Worm (Caenorhabditis elegans) whole organism, L2 larva: ENCODE data around the gene swt-2.

ENCODE experiments used
- C34F6.9 ChIP-seq: fragments of 150-350 bp; optimal IDR thresholded peaks from 2 replicates; lab custom pipeline; 2014; ENCODE audit warnings: missing biosample characterization, missing genetic modification characterization
- F13H6.1 ChIP-seq: sonication (generic microtip); optimal IDR thresholded peaks from 2 replicates; lab custom pipeline; 2016; ENCODE audit warnings: missing genetic modification characterization, missing compliant biosample characterization
- R02D3.7 ChIP-seq: fragments of 150-350 bp; optimal IDR thresholded peaks from 2 replicates; lab custom pipeline; 2014; ENCODE audit warnings: missing biosample characterization, missing genetic modification characterization
- alr-1 ChIP-seq: fragments of 150-350 bp; optimal IDR thresholded peaks from 2 replicates; lab custom pipeline; 2014; ENCODE audit warnings: missing biosample characterization, missing genetic modification characterization
- aly-2 ChIP-seq: fragments of 150-350 bp; optimal IDR thresholded peaks from 2 replicates; lab custom pipeline; 2014; ENCODE audit warnings: missing biosample characterization, missing genetic modification characterization
- ama-1 ChIP-seq: fragments of 150-350 bp; optimal IDR thresholded peaks from 2 replicates; lab custom pipeline; 2018; ENCODE audit warnings: inconsistent platforms
- blmp-1 ChIP-seq: sonication (generic microtip); optimal IDR thresholded peaks from 2 replicates; lab custom pipeline; 2017; ENCODE audit warnings: missing genetic modification characterization, mild to moderate bottlenecking, missing compliant biosample characterization, antibody characterized with exemption, moderate library complexity; ENCODE audit not compliant: insufficient read depth
- ceh-82 ChIP-seq: fragments of 150-350 bp; optimal IDR thresholded peaks from 2 replicates; lab custom pipeline; 2014; ENCODE audit warnings: missing biosample characterization, missing genetic modification characterization
- crh-2 ChIP-seq: sonication (generic microtip); optimal IDR thresholded peaks from 2 replicates; lab custom pipeline; 2017; ENCODE audit warnings: missing biosample characterization, missing genetic modification characterization
- elt-1 ChIP-seq: fragments of 150-350 bp; optimal IDR thresholded peaks from 2 replicates; lab custom pipeline; 2014; ENCODE audit warnings: missing biosample characterization, missing genetic modification characterization
- fos-1 ChIP-seq: fragments of 150-350 bp; optimal IDR thresholded peaks from 2 replicates; lab custom pipeline; 2014; ENCODE audit warnings: missing biosample characterization, missing genetic modification characterization
- gmeb-1 ChIP-seq: fragments of 150-350 bp; optimal IDR thresholded peaks from 2 replicates; lab custom pipeline; 2014; ENCODE audit warnings: missing biosample characterization, missing genetic modification characterization
- lin-11 ChIP-seq: fragments of 150-350 bp; sonication (generic microtip); optimal IDR thresholded peaks from 2 replicates; lab custom pipeline; 2014; ENCODE audit warnings: missing biosample characterization, missing genetic modification characterization, inconsistent platforms, mixed read lengths
- lin-13 ChIP-seq: fragments of 150-350 bp; optimal IDR thresholded peaks from 2 replicates; lab custom pipeline; 2014; ENCODE audit warnings: missing biosample characterization, missing genetic modification reagents, missing genetic modification characterization
- lin-39 ChIP-seq: fragments of 150-350 bp; optimal IDR thresholded peaks from 2 replicates; lab custom pipeline; 2014; ENCODE audit warnings: missing biosample characterization, missing genetic modification reagents, missing genetic modification characterization
- mab-5 ChIP-seq: fragments of 150-350 bp; optimal IDR thresholded peaks from 2 replicates; lab custom pipeline; 2014; ENCODE audit warnings: missing biosample characterization, missing genetic modification characterization
- mbf-1 ChIP-seq: sonication (generic microtip); optimal IDR thresholded peaks from 2 replicates; lab custom pipeline; 2017; ENCODE audit warnings: missing biosample characterization, missing genetic modification characterization
- mdl-1 ChIP-seq, 2 experiments: fragments of 150-350 bp in 1 of 2; sonication (generic microtip) in 1 of 2; optimal IDR thresholded peaks; 2 replicates each; lab custom pipeline; 2017; ENCODE audit warnings: missing biosample characterization in 2 of 2, missing genetic modification characterization in 2 of 2
- nhr-11 ChIP-seq: fragments of 150-350 bp; optimal IDR thresholded peaks from 2 replicates; lab custom pipeline; 2014; ENCODE audit warnings: missing biosample characterization, missing genetic modification characterization
- nhr-12 ChIP-seq: fragments of 150-350 bp; optimal IDR thresholded peaks from 2 replicates; lab custom pipeline; 2014; ENCODE audit warnings: missing biosample characterization, missing genetic modification characterization
- nhr-129 ChIP-seq: fragments of 150-350 bp; optimal IDR thresholded peaks from 2 replicates; lab custom pipeline; 2014; ENCODE audit warnings: missing biosample characterization, missing genetic modification characterization
- nhr-21 ChIP-seq: fragments of 150-350 bp; optimal IDR thresholded peaks from 2 replicates; lab custom pipeline; 2014; ENCODE audit warnings: missing biosample characterization, missing genetic modification characterization
- nhr-23 ChIP-seq: fragments of 150-350 bp; optimal IDR thresholded peaks from 2 replicates; lab custom pipeline; 2014; ENCODE audit warnings: missing biosample characterization, missing genetic modification reagents, missing genetic modification characterization
- nhr-77 ChIP-seq: fragments of 150-350 bp; optimal IDR thresholded peaks from 2 replicates; lab custom pipeline; 2014; ENCODE audit warnings: missing biosample characterization, missing genetic modification characterization
- sem-4 ChIP-seq: fragments of 150-350 bp; optimal IDR thresholded peaks from 2 replicates; lab custom pipeline; 2014; ENCODE audit warnings: missing biosample characterization, missing genetic modification reagents, missing genetic modification characterization
- skn-1 ChIP-seq: sonication (generic microtip); optimal IDR thresholded peaks from 2 replicates; lab custom pipeline; 2017; ENCODE audit warnings: missing biosample characterization, missing genetic modification characterization
- sma-3 ChIP-seq: sonication (generic microtip); optimal IDR thresholded peaks from 2 replicates; lab custom pipeline; 2016; ENCODE audit warnings: missing genetic modification reagents, missing genetic modification characterization, missing compliant biosample characterization
- sma-9 ChIP-seq, 2 experiments: fragments of 150-350 bp in 1 of 2; sonication (generic microtip) in 1 of 2; optimal IDR thresholded peaks; 2 replicates each; lab custom pipeline; 2014 to 2016; ENCODE audit warnings: missing genetic modification characterization in 2 of 2, mild to moderate bottlenecking in 1 of 2, missing biosample characterization in 1 of 2, missing compliant biosample characterization in 1 of 2, missing genetic modification reagents in 1 of 2, moderate library complexity in 1 of 2
- snpc-4 ChIP-seq: fragments of 150-350 bp; optimal IDR thresholded peaks from 2 replicates; lab custom pipeline; 2014; ENCODE audit warnings: missing biosample characterization, missing genetic modification characterization
- unc-39 ChIP-seq: fragments of 150-350 bp; optimal IDR thresholded peaks from 2 replicates; lab custom pipeline; 2014; ENCODE audit warnings: missing biosample characterization, missing genetic modification characterization
- unc-55 ChIP-seq: fragments of 150-350 bp; sonication (generic microtip); optimal IDR thresholded peaks from 3 replicates; lab custom pipeline; 2014; ENCODE audit warnings: missing biosample characterization, missing genetic modification reagents, missing genetic modification characterization
- unc-62 ChIP-seq: fragments of 150-350 bp; optimal IDR thresholded peaks from 2 replicates; lab custom pipeline; 2014; ENCODE audit warnings: missing biosample characterization, missing genetic modification reagents, missing genetic modification characterization
- ztf-4 ChIP-seq: fragments of 150-350 bp; optimal IDR thresholded peaks from 2 replicates; lab custom pipeline; 2014; ENCODE audit warnings: missing biosample characterization, missing genetic modification characterization

The swt-2 gene

ce11 chrV:7548017-7548416, 18.1 kb downstream of the swt-2 start:
- no peak for TF ChIP-seq R02D3.7 (tag; lab: Kevin White, UChicago)
- peak; percentile 52 for TF ChIP-seq sma-9 (GFP tag; optimal IDR thresholded peaks at IDR 0.05; lab: Kevin White, UChicago)
- TF ChIP-seq sma-9 (tag; optimal IDR thresholded peaks at IDR 0.05; lab: Kevin White, UChicago) = no peak

- no peak for TF ChIP-seq nhr-23 (tag; lab: Kevin White, UChicago)
- no peak for TF ChIP-seq snpc-4 (tag; lab: Kevin White, UChicago)
Measured at ce11 chrV:7551821-7552220, 21.9 kb downstream of the swt-2 start, which contains the start of gene F19F10.3. TSS of gene F19F10.3 (plus strand) at chrV:7552121.

- no peak for TF ChIP-seq alr-1 (tag; lab: Kevin White, UChicago)
- no peak for TF ChIP-seq fos-1
- no peak for TF ChIP-seq unc-39
- no peak for TF ChIP-seq nhr-12
- no peak for TF ChIP-seq mab-5
- no peak for TF ChIP-seq snpc-4 (tag; lab: Kevin White, UChicago)
- TF ChIP-seq crh-2 (tag; lab: Kevin White, UChicago) = no peak
- TF ChIP-seq ama-1 = no peak
- no peak for TF ChIP-seq ztf-4 (tag; lab: Kevin White, UChicago)
- TF ChIP-seq sem-4 (tag; lab: Kevin White, UChicago) = no peak
- TF ChIP-seq C34F6.9 (tag; lab: Kevin White, UChicago) = no peak
- TF ChIP-seq lin-11 (tag; lab: Kevin White, UChicago) = no peak
- no peak for TF ChIP-seq ceh-82
- no peak for TF ChIP-seq nhr-129
- TF ChIP-seq nhr-23 (tag; lab: Kevin White, UChicago) = no peak
- TF ChIP-seq mbf-1 (tag; lab: Kevin White, UChicago) = no peak
- TF ChIP-seq F13H6.1 (tag; lab: Kevin White, UChicago) = no peak
- TF ChIP-seq aly-2 = no peak
- TF ChIP-seq nhr-77 (tag; lab: Kevin White, UChicago) = no peak
- no peak for TF ChIP-seq mdl-1 (tag; optimal IDR thresholded peaks at IDR 0.05; lab: Kevin White, UChicago)
Measured at ce11 chrV:7553873-7554362, 24.0 kb downstream of the swt-2 start, which contains the start of gene ttr-10. TSS of gene ttr-10 (minus strand) at chrV:7553923.

- no peak for TF ChIP-seq lin-11 (tag; lab: Kevin White, UChicago)
- no peak for TF ChIP-seq gmeb-1 (tag; lab: Kevin White, UChicago)
- no peak for TF ChIP-seq skn-1 (tag; lab: Kevin White, UChicago)
- no peak for TF ChIP-seq lin-13 (GFP tag; lab: Kevin White, UChicago)
- TF ChIP-seq ama-1 = no peak
- no peak for TF ChIP-seq fos-1
- TF ChIP-seq, all 48 proteins: peak for 0
Measured at ce11 chrV:7555875-7556274, 25.9 kb downstream of the swt-2 start.

ce11 chrV:7558693-7559092, 28.8 kb downstream of the swt-2 start, which contains the start of gene ets-7:
TSS of gene ets-7 (minus strand) at chrV:7558793.
- TF ChIP-seq unc-55 = no peak
- no peak for TF ChIP-seq unc-62
- TF ChIP-seq mab-5 = no peak
- TF ChIP-seq lin-11 (tag; lab: Kevin White, UChicago) = no peak
- no peak for TF ChIP-seq alr-1 (tag; lab: Kevin White, UChicago)

- TF ChIP-seq ama-1 (no peak), blmp-1 (no peak), sma-3 (GFP tag; lab: Kevin White, UChicago) (no peak), lin-39 (tag; lab: Kevin White, UChicago) (no peak), nhr-77 (tag; lab: Kevin White, UChicago) (no peak), nhr-21 (tag; lab: Kevin White, UChicago) (no peak), nhr-11 (tag; lab: Kevin White, UChicago) (no peak), F13H6.1 (tag; lab: Kevin White, UChicago) (no peak), ztf-4 (tag; lab: Kevin White, UChicago) (no peak), elt-1 (no peak), nhr-23 (tag; lab: Kevin White, UChicago) (no peak)
Measured at ce11 chrV:7562947-7563346, 33.0 kb downstream of the swt-2 start, which contains the start of gene F19F10.1. TSS of gene F19F10.1 (plus strand) at chrV:7563247.
